Worm (Caenorhabditis elegans): ENCODE measurements around the gene sre-20.

ce11 chrV:12763291-12763995 lies 21.3 kb downstream of the sre-20 start, which contains the start of the genes abcf-1 and scc-3:
- TF ChIP-seq rcor-1 (GFP tag; IDR thresholded peaks at IDR 0.05) (no peak), egl-18 (GFP tag; IDR thresholded peaks at IDR 0.05) (no peak), Y67H2A.10 (GFP tag; conservative IDR thresholded peaks at IDR 0.05) (no peak), madf-8 (GFP tag; conservative IDR thresholded peaks at IDR 0.05) (peak; percentile 60), nhr-120 (GFP tag; IDR thresholded peaks at IDR 0.05) (no peak), Y53G8AR.9 (GFP tag; conservative IDR thresholded peaks at IDR 0.05) (no peak), ama-1 (optimal IDR thresholded peaks at IDR 0.05) (no peak), ama-1 (GFP tag; optimal IDR thresholded peaks at IDR 0.05) (no peak), dpl-1 (GFP tag; optimal IDR thresholded peaks at IDR 0.05) (peak; percentile 51), nfya-1 (tag; optimal IDR thresholded peaks at IDR 0.05; ENCODE audit: borderline replicate concordance, insufficient read depth) (no peak), unc-130 (GFP tag; optimal IDR thresholded peaks at IDR 0.05) (no peak), attf-5 (GFP tag; optimal IDR thresholded peaks at IDR 0.05) (no peak), B0019.2 (GFP tag; conservative IDR thresholded peaks at IDR 0.05) (no peak), ztf-26 (tag; optimal IDR thresholded peaks at IDR 0.05) (no peak), madf-6 (GFP tag; IDR thresholded peaks at IDR 0.05) (peak; percentile 81; the same call in 1 of the 2 replicates)
